Fruit fly (Drosophila melanogaster) whole organism, wandering third instar larva: ENCODE results near the gene PK2-R1.

Experiments used
- Abd-B ChIP-seq: fragments of >200 bp; optimal IDR thresholded peaks from 2 replicates; lab custom pipeline; 2017; ENCODE audit warnings: missing biosample characterization, missing genetic modification characterization
- CG32264 ChIP-seq: fragments of 200-800 bp; sonication (Bioruptor generic); optimal IDR thresholded peaks from 2 replicates; lab custom pipeline; 2016; ENCODE audit warnings: missing biosample characterization, missing genetic modification characterization
- CG9705 ChIP-seq: fragments of 200-800 bp; sonication (Bioruptor generic); optimal IDR thresholded peaks from 2 replicates; lab custom pipeline; 2018; ENCODE audit warnings: missing biosample characterization, mild to moderate bottlenecking, missing genetic modification characterization
- CrebA ChIP-seq: fragments of 200-800 bp; sonication (Bioruptor generic); optimal IDR thresholded peaks from 2 replicates; lab custom pipeline; 2016; ENCODE audit warnings: missing biosample characterization, mild to moderate bottlenecking, missing genetic modification characterization, borderline replicate concordance
- Dfd ChIP-seq: fragments of >200 bp; optimal IDR thresholded peaks from 2 replicates; lab custom pipeline; 2017; ENCODE audit warnings: missing biosample characterization, missing genetic modification characterization
- Dif ChIP-seq: fragments of 200-275, 200-300 bp; sonication (Bioruptor generic); optimal IDR thresholded peaks from 2 replicates; lab custom pipeline; 2018; ENCODE audit warnings: missing biosample characterization, missing genetic modification characterization; ENCODE audit not compliant: partially characterized antibody
- GATAd ChIP-seq: sonication (Bioruptor generic); optimal IDR thresholded peaks from 2 replicates; lab custom pipeline; 2016; ENCODE audit warnings: missing biosample characterization, missing genetic modification characterization
- HLH106 ChIP-seq: fragments of 200-800 bp; optimal IDR thresholded peaks from 3 replicates; lab custom pipeline; 2019; ENCODE audit warnings: missing biosample characterization, mild to moderate bottlenecking, missing genetic modification characterization, moderate library complexity
- Hr83 ChIP-seq: fragments of 200-300 bp; sonication (Bioruptor generic); optimal IDR thresholded peaks from 2 replicates; lab custom pipeline; 2016; ENCODE audit warnings: missing biosample characterization, mild to moderate bottlenecking, missing genetic modification characterization, moderate library complexity; ENCODE audit not compliant: poor library complexity, severe bottlenecking
- Jra ChIP-seq: sonication (Bioruptor generic); optimal IDR thresholded peaks from 2 replicates; lab custom pipeline; 2016; ENCODE audit warnings: missing biosample characterization, missing genetic modification characterization
- Mio ChIP-seq: sonication (Bioruptor generic); optimal IDR thresholded peaks from 2 replicates; lab custom pipeline; 2016; ENCODE audit warnings: missing biosample characterization, missing genetic modification characterization
- Myc ChIP-seq: fragments of >200 bp; optimal IDR thresholded peaks from 2 replicates; lab custom pipeline; 2017
- N ChIP-seq: fragments of >200 bp; optimal IDR thresholded peaks from 2 replicates; lab custom pipeline; 2018; ENCODE audit warnings: missing biosample characterization, missing external identifiers, missing genetic modification characterization
- OdsH ChIP-seq: fragments of 200-800 bp; sonication (Bioruptor generic); optimal IDR thresholded peaks from 2 replicates; lab custom pipeline; 2016; ENCODE audit warnings: missing biosample characterization, mild to moderate bottlenecking, missing genetic modification characterization
- Rel ChIP-seq, 2 experiments: fragments of 200-800 bp; sonication (Bioruptor generic) in 1 of 2; optimal IDR thresholded peaks; 2 replicates in 1 of 2; 3 replicates in 1 of 2; lab custom pipeline; 2016 to 2019; ENCODE audit warnings: mild to moderate bottlenecking in 2 of 2, missing biosample characterization in 2 of 2, missing genetic modification characterization in 2 of 2, moderate library complexity in 1 of 2
- Sp1 ChIP-seq: fragments of 200-800 bp; sonication (Bioruptor generic); optimal IDR thresholded peaks from 3 replicates; lab custom pipeline; 2019; ENCODE audit warnings: missing biosample characterization, mild to moderate bottlenecking, missing genetic modification characterization, moderate library complexity
- Vsx2 ChIP-seq: fragments of 200-300, 225-300 bp; sonication (Bioruptor generic); optimal IDR thresholded peaks from 2 replicates; lab custom pipeline; 2018; ENCODE audit warnings: missing biosample characterization, missing genetic modification characterization; ENCODE audit not compliant: partially characterized antibody
- brk ChIP-seq: fragments of 200-800 bp; sonication (Bioruptor generic); optimal IDR thresholded peaks from 2 replicates; lab custom pipeline; 2016; ENCODE audit warnings: missing biosample characterization, mild to moderate bottlenecking, missing genetic modification characterization
- dl ChIP-seq, 2 experiments: fragments of 175-275, 200-275 bp in 1 of 2; fragments of 200-275 bp in 1 of 2; sonication (Bioruptor generic); optimal IDR thresholded peaks; lab custom pipeline; 2018; ENCODE audit warnings: mild to moderate bottlenecking in 2 of 2, missing biosample characterization in 2 of 2, missing genetic modification characterization in 2 of 2, moderate library complexity in 2 of 2; ENCODE audit not compliant: partially characterized antibody in 2 of 2, insufficient read depth in 1 of 2
- dmrt93B ChIP-seq: fragments of 200-800 bp; sonication (Bioruptor generic); optimal IDR thresholded peaks from 2 replicates; lab custom pipeline; 2018; ENCODE audit warnings: missing biosample characterization, mild to moderate bottlenecking, missing genetic modification characterization
- dsf ChIP-seq: sonication (Bioruptor generic); optimal IDR thresholded peaks from 2 replicates; lab custom pipeline; 2016; ENCODE audit warnings: missing biosample characterization, missing genetic modification characterization, borderline replicate concordance
- foxo ChIP-seq, 2 experiments: fragments of 200-800 bp; sonication (Bioruptor generic); optimal IDR thresholded peaks; 2 replicates in 1 of 2; 3 replicates in 1 of 2; lab custom pipeline; 2016 to 2017; ENCODE audit warnings: missing biosample characterization in 2 of 2, missing genetic modification characterization in 2 of 2
- fru ChIP-seq: fragments of 200-800 bp; sonication (Bioruptor generic); optimal IDR thresholded peaks from 3 replicates; lab custom pipeline; 2016; ENCODE audit warnings: missing biosample characterization, mild to moderate bottlenecking, missing genetic modification characterization
- h ChIP-seq: fragments of 200-800 bp; sonication (Bioruptor generic); optimal IDR thresholded peaks from 3 replicates; lab custom pipeline; 2016; ENCODE audit warnings: missing biosample characterization, mild to moderate bottlenecking, missing genetic modification characterization
- jim ChIP-seq: fragments of 175-275, 200-325 bp; sonication (Bioruptor generic); optimal IDR thresholded peaks from 2 replicates; lab custom pipeline; 2016; ENCODE audit warnings: missing biosample characterization, mild to moderate bottlenecking, missing genetic modification characterization
- lola ChIP-seq: fragments of >200 bp; optimal IDR thresholded peaks from 2 replicates; lab custom pipeline; 2017; ENCODE audit warnings: missing biosample characterization, missing genetic modification characterization
- pan ChIP-seq: fragments of >200 bp; optimal IDR thresholded peaks from 2 replicates; lab custom pipeline; 2017
- rgr ChIP-seq: fragments of 200-800 bp; sonication (Bioruptor generic); optimal IDR thresholded peaks from 3 replicates; lab custom pipeline; 2016; ENCODE audit warnings: missing biosample characterization, mild to moderate bottlenecking, missing genetic modification characterization
- sage ChIP-seq: fragments of 200-800 bp; sonication (Bioruptor generic); optimal IDR thresholded peaks from 2 replicates; lab custom pipeline; 2016; ENCODE audit warnings: missing biosample characterization, mild to moderate bottlenecking, missing genetic modification characterization
- tai ChIP-seq: sonication (Bioruptor generic); optimal IDR thresholded peaks from 2 replicates; lab custom pipeline; 2016; ENCODE audit warnings: missing biosample characterization, missing genetic modification characterization
- woc ChIP-seq: sonication (Bioruptor generic); optimal IDR thresholded peaks from 2 replicates; lab custom pipeline; 2016; ENCODE audit warnings: missing biosample characterization, mild to moderate bottlenecking, missing genetic modification characterization

The PK2-R1 gene

dm6 chr3R:13334007-13334406, 4.1 kb upstream of the PK2-R1 start, which contains the start of gene PK2-R2:
PK2-R2 (minus strand) TSS chr3R:13334166.
- TF ChIP-seq tai (GFP tag; lab: Kevin White, UChicago): no peak
- no peak for TF ChIP-seq OdsH (GFP tag; lab: Kevin White, UChicago)
- no peak for TF ChIP-seq CG32264
- TF ChIP-seq GATAd: no peak
- TF ChIP-seq woc (GFP tag; lab: Kevin White, UChicago): no peak
- TF ChIP-seq Abd-B: no peak
- TF ChIP-seq Jra (GFP tag; lab: Kevin White, UChicago): no peak
- no peak for TF ChIP-seq Dfd (GFP tag; lab: Kevin White, UChicago)
- TF ChIP-seq dsf (GFP tag; lab: Kevin White, UChicago): no peak
- TF ChIP-seq brk (GFP tag; lab: Kevin White, UChicago): no peak
- TF ChIP-seq lola (GFP tag; lab: Kevin White, UChicago): no peak
- no peak for TF ChIP-seq Myc (lab: Kevin White, UChicago)
- TF ChIP-seq dl (GFP tag; optimal IDR thresholded peaks at IDR 0.05; lab: Kevin White, UChicago; ENCODE audit: insufficient read depth in 1 of 2, partially characterized antibody in 2 of 2): no peak
- no peak for TF ChIP-seq Vsx2 (GFP tag; lab: Kevin White, UChicago)
- TF ChIP-seq fru (GFP tag; lab: Kevin White, UChicago): no peak
- no peak for TF ChIP-seq foxo (GFP tag; optimal IDR thresholded peaks at IDR 0.05; lab: Kevin White, UChicago)
- TF ChIP-seq jim (GFP tag; lab: Kevin White, UChicago): no peak
- TF ChIP-seq CrebA (GFP tag; lab: Kevin White, UChicago): no peak
- TF ChIP-seq Sp1 (GFP tag; lab: Kevin White, UChicago): no peak
- no peak for TF ChIP-seq CG9705 (GFP tag; lab: Kevin White, UChicago)
- TF ChIP-seq, all 38 proteins: peak for 0

- TF ChIP-seq tai (GFP tag; lab: Kevin White, UChicago) (no peak), OdsH (GFP tag; lab: Kevin White, UChicago) (no peak)
- TF ChIP-seq, all 38 proteins: peak for 0
These were observed 15.2 kb downstream of the PK2-R1 start, which contains the start of gene mthl12 for dm6 chr3R:13353373-13353772. mthl12 (plus strand) TSS chr3R:13353673.

DNA sequence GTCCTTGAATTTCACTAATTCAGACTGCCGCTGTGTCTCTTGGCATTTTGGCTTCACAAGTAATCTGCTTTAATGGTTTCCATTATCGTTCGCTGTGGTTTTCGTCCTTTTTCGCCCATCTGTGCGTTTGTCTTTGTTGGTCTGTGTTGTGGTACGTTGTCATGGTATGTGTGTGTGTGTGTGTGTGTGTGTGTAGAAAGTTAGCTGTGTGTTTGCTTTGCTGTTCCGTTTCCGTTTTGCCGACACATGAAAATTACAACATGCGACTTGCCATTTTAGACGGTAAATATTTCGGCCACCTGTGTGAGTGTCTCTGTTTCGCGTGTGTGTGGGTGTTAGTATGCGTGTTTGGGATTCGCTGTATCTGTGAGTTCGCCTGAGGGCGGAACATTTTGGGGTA, 18.8 kb downstream of the PK2-R1 start:
- no peak for TF ChIP-seq CrebA (GFP tag; lab: Kevin White, UChicago)
- no peak for TF ChIP-seq N (GFP tag; lab: Kevin White, UChicago)
- peak; percentile 58 for TF ChIP-seq Dfd (GFP tag; lab: Kevin White, UChicago)
- TF ChIP-seq Dif (GFP tag; lab: Kevin White, UChicago): no peak
- TF ChIP-seq pan (lab: Kevin White, UChicago): no peak
- no peak for TF ChIP-seq rgr
- TF ChIP-seq, all 38 proteins: peak for 1

DNA sequence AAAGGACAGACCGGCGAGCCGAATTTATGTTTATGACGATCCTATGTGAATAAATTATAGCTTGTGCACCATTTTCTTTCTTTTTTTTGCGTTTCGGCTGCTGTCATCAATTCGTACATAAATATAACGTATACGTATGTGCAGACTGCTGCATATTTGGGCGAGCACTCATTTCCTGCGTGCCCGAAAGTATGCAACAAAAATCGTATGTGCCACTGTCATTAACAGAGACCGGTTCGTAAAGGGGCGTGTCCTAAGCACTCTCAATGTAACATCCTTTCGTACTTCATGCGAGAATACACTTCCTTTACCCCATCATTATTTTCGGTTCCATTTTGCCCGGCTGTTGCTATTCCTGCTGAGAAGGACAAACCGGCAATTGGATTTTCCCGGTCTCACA, 22.0 kb downstream of the PK2-R1 start:
- TF ChIP-seq sage (GFP tag; lab: Kevin White, UChicago) (no peak), Dfd (GFP tag; lab: Kevin White, UChicago) (no peak), Abd-B (no peak), brk (GFP tag; lab: Kevin White, UChicago) (no peak), pan (lab: Kevin White, UChicago) (no peak), HLH106 (no peak), Mio (GFP tag; lab: Kevin White, UChicago) (no peak), Dif (GFP tag; lab: Kevin White, UChicago) (peak; percentile 49), GATAd (no peak), CG32264 (no peak), h (GFP tag; lab: Kevin White, UChicago) (no peak), N (GFP tag; lab: Kevin White, UChicago) (peak; percentile 48), dmrt93B (GFP tag; lab: Kevin White, UChicago) (no peak), rgr (peak; percentile 1), foxo (GFP tag; optimal IDR thresholded peaks at IDR 0.05; lab: Kevin White, UChicago) (no peak), Hr83 (GFP tag; lab: Kevin White, UChicago) (no peak), OdsH (GFP tag; lab: Kevin White, UChicago) (no peak), tai (GFP tag; lab: Kevin White, UChicago) (no peak), Myc (lab: Kevin White, UChicago) (peak; percentile 28), CG9705 (GFP tag; lab: Kevin White, UChicago) (no peak), lola (GFP tag; lab: Kevin White, UChicago) (no peak), dl (GFP tag; optimal IDR thresholded peaks at IDR 0.05; lab: Kevin White, UChicago; ENCODE audit: insufficient read depth in 1 of 2, partially characterized antibody in 2 of 2) (no peak), Rel (GFP tag; optimal IDR thresholded peaks at IDR 0.05; lab: Kevin White, UChicago) (no peak), Rel (tag; optimal IDR thresholded peaks at IDR 0.05; lab: Kevin White, UChicago) (no peak), Sp1 (GFP tag; lab: Kevin White, UChicago) (no peak), Jra (GFP tag; lab: Kevin White, UChicago) (no peak)
